Fruit fly (Drosophila melanogaster): ENCODE measurements around the gene lost.

lost gene

DNA sequence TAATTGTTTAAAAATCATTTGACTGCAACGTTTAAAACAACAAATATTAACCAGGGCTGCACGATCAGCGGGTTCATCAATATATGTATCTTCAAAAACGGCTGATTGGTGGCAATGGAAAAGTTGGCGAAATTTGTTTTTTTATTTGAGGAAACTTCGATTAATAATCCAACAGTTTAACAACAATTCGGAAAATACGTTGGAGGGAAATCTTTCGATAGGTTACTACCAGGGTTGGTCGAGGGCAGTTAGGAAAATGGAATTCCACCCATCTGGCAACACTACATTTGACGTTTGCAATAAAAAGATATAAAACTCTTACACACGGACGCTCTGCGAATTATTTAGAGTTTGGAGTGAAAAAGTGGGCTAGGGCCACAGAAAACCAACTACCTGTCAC is 34.2 kb downstream of the lost start, which contains the start of the genes Lipt2 and CG14650 (continued):
- peak; percentile 54 for TF ChIP-seq CG9437 (GFP tag; optimal IDR thresholded peaks at IDR 0.05)
- peak; percentile 77 for TF ChIP-seq CG12659 (GFP tag; optimal IDR thresholded peaks at IDR 0.05)
- peak; percentile 12 for TF ChIP-seq disco-r (GFP tag; optimal IDR thresholded peaks at IDR 0.05)
- TF ChIP-seq CG10565 (GFP tag; optimal IDR thresholded peaks at IDR 0.05): no peak
- TF ChIP-seq corto (GFP tag; optimal IDR thresholded peaks at IDR 0.05): no peak
- peak; percentile 22 for TF ChIP-seq twi (tag; optimal IDR thresholded peaks at IDR 0.05)
- TF ChIP-seq HHEX (GFP tag; optimal IDR thresholded peaks at IDR 0.05): peak; percentile 43
- no peak for TF ChIP-seq Dek (tag; optimal IDR thresholded peaks at IDR 0.05)
- TF ChIP-seq sc (optimal IDR thresholded peaks at IDR 0.05): no peak
- TF ChIP-seq sc (GFP tag; optimal IDR thresholded peaks at IDR 0.05): no peak
- no peak for TF ChIP-seq GATAe (GFP tag; conservative IDR thresholded peaks at IDR 0.05)
- peak; percentile 86 for TF ChIP-seq Elba2 (GFP tag; optimal IDR thresholded peaks at IDR 0.05)
- peak; percentile 70 for TF ChIP-seq gfzf (GFP tag; optimal IDR thresholded peaks at IDR 0.05)
- TF ChIP-seq unpg (GFP tag; optimal IDR thresholded peaks at IDR 0.05): peak; percentile 54
- peak; percentile 98 for TF ChIP-seq CG7928 (GFP tag; optimal IDR thresholded peaks at IDR 0.05)
- peak; percentile 27 for TF ChIP-seq CG16863 (GFP tag; optimal IDR thresholded peaks at IDR 0.05)
- TF ChIP-seq pros (GFP tag; optimal IDR thresholded peaks at IDR 0.05): no peak
- peak; percentile 57 for TF ChIP-seq Hr3 (GFP tag; optimal IDR thresholded peaks at IDR 0.05)
- TF ChIP-seq CG10209 (GFP tag; optimal IDR thresholded peaks at IDR 0.05): peak; percentile 47
- TF ChIP-seq MESR4 (GFP tag; optimal IDR thresholded peaks at IDR 0.05): peak; percentile 84
- TF ChIP-seq knrl (GFP tag; IDR thresholded peaks at IDR 0.05; ENCODE audit: partially characterized antibody): peak; percentile 61
- TF ChIP-seq CG6272 (GFP tag; IDR thresholded peaks at IDR 0.05): peak; percentile 40; the same call in 1 of the 2 replicates
- TF ChIP-seq HLH4C (GFP tag; IDR thresholded peaks at IDR 0.05; ENCODE audit: partially characterized antibody): 0 out of 3 replicates have a peak, but pooled peaks have one; percentile 37
- TF ChIP-seq CG6654 (GFP tag; optimal IDR thresholded peaks at IDR 0.05): no peak
- peak; percentile 37 for TF ChIP-seq CG2202 (tag; optimal IDR thresholded peaks at IDR 0.05)
- TF ChIP-seq Dp (GFP tag; optimal IDR thresholded peaks at IDR 0.05): peak; percentile 62
- TF ChIP-seq pum (GFP tag; optimal IDR thresholded peaks at IDR 0.05): peak; percentile 61
- peak; percentile 58 for TF ChIP-seq CG10147 (GFP tag; optimal IDR thresholded peaks at IDR 0.05)
- peak; percentile 75 for TF ChIP-seq chn (GFP tag; optimal IDR thresholded peaks at IDR 0.05)
- TF ChIP-seq zfh2 (GFP tag; optimal IDR thresholded peaks at IDR 0.05): peak; percentile 80
- peak; percentile 74 for TF ChIP-seq CG14710 (tag; optimal IDR thresholded peaks at IDR 0.05)
- TF ChIP-seq CG4730 (GFP tag; IDR thresholded peaks at IDR 0.05): no peak
- peak; percentile 54 for TF ChIP-seq HmgD (GFP tag; optimal IDR thresholded peaks at IDR 0.05)
- no peak for TF ChIP-seq kah (GFP tag; optimal IDR thresholded peaks at IDR 0.05)
- TF ChIP-seq Vsx1 (GFP tag; optimal IDR thresholded peaks at IDR 0.05): no peak
- TF ChIP-seq gro (GFP tag; optimal IDR thresholded peaks at IDR 0.05): peak; percentile 77
- TF ChIP-seq Ets97D (GFP tag; optimal IDR thresholded peaks at IDR 0.05): peak; percentile 78
- peak; percentile 9; the same call in 1 of the 2 replicates for TF ChIP-seq CG10366 (GFP tag; IDR thresholded peaks at IDR 0.05)
- TF ChIP-seq CG10274 (GFP tag; optimal IDR thresholded peaks at IDR 0.05): no peak
- TF ChIP-seq Ssrp (tag; optimal IDR thresholded peaks at IDR 0.05): peak; percentile 32
- TF ChIP-seq CG31441 (GFP tag; IDR thresholded peaks at IDR 0.05): no peak
- TF ChIP-seq TFAM (GFP tag; optimal IDR thresholded peaks at IDR 0.05): no peak
- TF ChIP-seq CG13424 (tag; optimal IDR thresholded peaks at IDR 0.05): peak; percentile 62
- no peak for TF ChIP-seq CG15073 (GFP tag; optimal IDR thresholded peaks at IDR 0.05)
- TF ChIP-seq inv (GFP tag; IDR thresholded peaks at IDR 0.05; ENCODE audit: partially characterized antibody): peak; percentile 31; the same call in 1 of the 2 replicates
- TF ChIP-seq HLH3B (GFP tag; IDR thresholded peaks at IDR 0.05): no peak
- peak; percentile 17 for TF ChIP-seq CG4854 (GFP tag; optimal IDR thresholded peaks at IDR 0.05)
- peak; percentile 69; the same call in 1 of the 2 replicates for TF ChIP-seq E2f2 (GFP tag; IDR thresholded peaks at IDR 0.05)
- peak; percentile 60 for TF ChIP-seq sug (tag; optimal IDR thresholded peaks at IDR 0.05)
- no peak for TF ChIP-seq hb (GFP tag; IDR thresholded peaks at IDR 0.05; ENCODE audit: partially characterized antibody)

All from whole organism, embryonic.